Fruit fly (Drosophila melanogaster) whole organism, prepupa: ENCODE results near the gene eIF3e.

Experiments used
- CG10631 ChIP-seq: fragments of 200-800 bp; sonication (Bioruptor generic); optimal IDR thresholded peaks from 2 replicates; lab custom pipeline; 2016; ENCODE audit warnings: missing biosample characterization, missing genetic modification characterization
- CG11762 ChIP-seq: fragments of 200-800 bp; sonication (Bioruptor generic); optimal IDR thresholded peaks from 3 replicates; lab custom pipeline; 2016; ENCODE audit warnings: missing biosample characterization, missing genetic modification characterization; ENCODE audit not compliant: insufficient read depth
- CG11902 ChIP-seq: fragments of 200-800 bp; sonication (Bioruptor generic); optimal IDR thresholded peaks from 3 replicates; lab custom pipeline; 2016; ENCODE audit warnings: missing biosample characterization, missing genetic modification characterization
- CG15336 ChIP-seq: fragments of 200-800 bp; sonication (Bioruptor generic); IDR thresholded peaks from 2 replicates; pipeline ENCODE4 v1.3.6; 2022; ENCODE audit warnings: missing biosample characterization, missing genetic modification characterization
- CG1621 ChIP-seq: fragments of 200-800 bp; sonication (Bioruptor generic); optimal IDR thresholded peaks from 3 replicates; lab custom pipeline; 2018; ENCODE audit warnings: missing biosample characterization, mild to moderate bottlenecking, missing genetic modification characterization
- CG16779 ChIP-seq: fragments of 200-800 bp; sonication (Bioruptor generic); optimal IDR thresholded peaks from 3 replicates; lab custom pipeline; 2017; ENCODE audit warnings: missing biosample characterization, mild to moderate bottlenecking, missing genetic modification characterization
- CG3032 ChIP-seq: fragments of 200-800 bp; optimal IDR thresholded peaks from 2 replicates; lab custom pipeline; 2019; ENCODE audit warnings: missing biosample characterization, mild to moderate bottlenecking, missing genetic modification characterization, moderate library complexity
- CG31627 ChIP-seq: fragments of 200-800 bp; sonication (Bioruptor generic); optimal IDR thresholded peaks from 3 replicates; lab custom pipeline; 2016; ENCODE audit warnings: missing biosample characterization, missing genetic modification characterization
- CG3919 ChIP-seq: fragments of 200-800 bp; sonication (Bioruptor generic); optimal IDR thresholded peaks from 3 replicates; lab custom pipeline; 2016; ENCODE audit warnings: missing biosample characterization, missing genetic modification characterization
- CG4318 ChIP-seq: fragments of 200-800 bp; sonication (Bioruptor generic); optimal IDR thresholded peaks from 3 replicates; lab custom pipeline; 2017; ENCODE audit warnings: missing biosample characterization, mild to moderate bottlenecking, missing genetic modification characterization
- CG6163 ChIP-seq: fragments of 200-800 bp; sonication (Bioruptor generic); IDR thresholded peaks from 3 replicates; pipeline ENCODE4 v1.3.6; 2022; ENCODE audit warnings: missing biosample characterization, missing genetic modification characterization
- CG6808 ChIP-seq: fragments of 200-800 bp; sonication (Bioruptor generic); optimal IDR thresholded peaks from 3 replicates; lab custom pipeline; 2017; ENCODE audit warnings: missing biosample characterization, missing genetic modification characterization, mild to moderate bottlenecking, moderate library complexity, missing genetic modification reagents
- CG6854 ChIP-seq: fragments of 200-800 bp; sonication (Bioruptor generic); optimal IDR thresholded peaks from 2 replicates; lab custom pipeline; 2017; ENCODE audit warnings: missing biosample characterization, mild to moderate bottlenecking, missing genetic modification characterization
- CG7368 ChIP-seq: fragments of 200-800 bp; sonication (Bioruptor generic); optimal IDR thresholded peaks from 3 replicates; lab custom pipeline; 2016; ENCODE audit warnings: missing biosample characterization, missing genetic modification characterization
- CG8119 ChIP-seq: fragments of 200-800 bp; sonication (Bioruptor generic); IDR thresholded peaks from 3 replicates; pipeline ENCODE4 v1.3.6; 2022; ENCODE audit warnings: missing biosample characterization, missing genetic modification characterization
- CG8319 ChIP-seq: fragments of 200-800 bp; sonication (Bioruptor generic); optimal IDR thresholded peaks from 3 replicates; lab custom pipeline; 2016; ENCODE audit warnings: missing biosample characterization, missing genetic modification characterization
- CG8632 ChIP-seq: fragments of 200-800 bp; sonication (Bioruptor generic); optimal IDR thresholded peaks from 3 replicates; lab custom pipeline; 2016; ENCODE audit warnings: missing biosample characterization, missing genetic modification characterization
- CG9139 ChIP-seq: fragments of 200-800 bp; sonication (Bioruptor generic); optimal IDR thresholded peaks from 3 replicates; lab custom pipeline; 2017; ENCODE audit warnings: missing biosample characterization, mild to moderate bottlenecking, missing genetic modification characterization
- Eip75B ChIP-seq: fragments of 200-800 bp; sonication (Bioruptor generic); optimal IDR thresholded peaks from 3 replicates; lab custom pipeline; 2016; ENCODE audit warnings: missing biosample characterization, missing genetic modification characterization
- Eip78C ChIP-seq: fragments of 200-800 bp; sonication (Bioruptor generic); peaks from one replicate; lab custom pipeline; 2016; ENCODE audit warnings: missing biosample characterization, missing genetic modification characterization
- Eip93F ChIP-seq: fragments of 200-800 bp; sonication (Bioruptor generic); optimal IDR thresholded peaks from 2 replicates; lab custom pipeline; 2016; ENCODE audit warnings: missing biosample characterization, mild to moderate bottlenecking, missing genetic modification characterization
- Ets96B ChIP-seq: fragments of 200-800 bp; optimal IDR thresholded peaks from 2 replicates; lab custom pipeline; 2019; ENCODE audit warnings: missing biosample characterization, mild to moderate bottlenecking, missing genetic modification characterization, moderate library complexity
- Gug ChIP-seq: fragments of 200-800 bp; sonication (Bioruptor generic); IDR thresholded peaks from 2 replicates; pipeline ENCODE4 v1.3.6; 2022; ENCODE audit warnings: missing biosample characterization, missing genetic modification characterization
- Hr38 ChIP-seq: sonication (Bioruptor generic); optimal IDR thresholded peaks from 2 replicates; lab custom pipeline; 2016; ENCODE audit warnings: missing biosample characterization, missing genetic modification characterization
- Hr39 ChIP-seq: fragments of 200-800 bp; sonication (Bioruptor generic); optimal IDR thresholded peaks from 2 replicates; lab custom pipeline; 2016; ENCODE audit warnings: missing biosample characterization, missing genetic modification characterization
- Hr4 ChIP-seq: fragments of 200-800 bp; sonication (Bioruptor generic); optimal IDR thresholded peaks from 3 replicates; lab custom pipeline; 2016; ENCODE audit warnings: missing biosample characterization, missing genetic modification characterization
- Lpt ChIP-seq: fragments of 200-800 bp; sonication (Bioruptor generic); optimal IDR thresholded peaks from 3 replicates; lab custom pipeline; 2016; ENCODE audit warnings: missing biosample characterization, missing genetic modification characterization
- Met ChIP-seq: fragments of 200-800 bp; sonication (Bioruptor generic); optimal IDR thresholded peaks from 3 replicates; lab custom pipeline; 2016; ENCODE audit warnings: missing biosample characterization, missing genetic modification characterization
- OdsH ChIP-seq: fragments of 200-800 bp; sonication (Bioruptor generic); optimal IDR thresholded peaks from 3 replicates; lab custom pipeline; 2016; ENCODE audit warnings: missing biosample characterization, missing genetic modification characterization
- Smox ChIP-seq: fragments of 200-800 bp; sonication (Bioruptor generic); optimal IDR thresholded peaks from 3 replicates; lab custom pipeline; 2016; ENCODE audit warnings: missing biosample characterization, missing genetic modification characterization
- Sox14 ChIP-seq: fragments of 200-800 bp; sonication (Bioruptor generic); optimal IDR thresholded peaks from 3 replicates; lab custom pipeline; 2016; ENCODE audit warnings: missing biosample characterization, missing genetic modification characterization
- Sox15 ChIP-seq: fragments of 200-800 bp; sonication (Bioruptor generic); optimal IDR thresholded peaks from 3 replicates; lab custom pipeline; 2016; ENCODE audit warnings: missing biosample characterization, missing genetic modification characterization
- achi ChIP-seq: fragments of 200-800 bp; sonication (Bioruptor generic); optimal IDR thresholded peaks from 3 replicates; lab custom pipeline; 2016; ENCODE audit warnings: missing biosample characterization, missing genetic modification characterization
- acj6 ChIP-seq: fragments of 200-800 bp; sonication (Bioruptor generic); optimal IDR thresholded peaks from 3 replicates; lab custom pipeline; 2016; ENCODE audit warnings: missing biosample characterization, missing genetic modification characterization
- cyc ChIP-seq: fragments of 200-800 bp; sonication (Bioruptor generic); optimal IDR thresholded peaks from 3 replicates; lab custom pipeline; 2016; ENCODE audit warnings: missing biosample characterization, missing genetic modification characterization
- dsx ChIP-seq: fragments of 200-800 bp; optimal IDR thresholded peaks from 3 replicates; lab custom pipeline; 2019; ENCODE audit warnings: missing biosample characterization, mild to moderate bottlenecking, missing genetic modification characterization, moderate library complexity; ENCODE audit not compliant: poor library complexity, severe bottlenecking
- eg ChIP-seq: fragments of 200-800 bp; sonication (Bioruptor generic); IDR thresholded peaks from 3 replicates; pipeline ENCODE4 v1.3.6; 2022; ENCODE audit warnings: missing biosample characterization, missing genetic modification characterization
- fd59A ChIP-seq: fragments of 200-800 bp; sonication (Bioruptor generic); optimal IDR thresholded peaks from 2 replicates; lab custom pipeline; 2017; ENCODE audit warnings: missing biosample characterization, mild to moderate bottlenecking, missing genetic modification characterization, missing genetic modification reagents
- fkh ChIP-seq: fragments of 200-800 bp; sonication (Bioruptor generic); optimal IDR thresholded peaks from 3 replicates; lab custom pipeline; 2017; ENCODE audit warnings: missing biosample characterization, mild to moderate bottlenecking, missing genetic modification characterization, moderate library complexity
- lz ChIP-seq: fragments of 200-800 bp; sonication (Bioruptor generic); optimal IDR thresholded peaks from 3 replicates; lab custom pipeline; 2016; ENCODE audit warnings: missing biosample characterization, missing genetic modification characterization
- net ChIP-seq: fragments of 200-800 bp; sonication (Bioruptor generic); optimal IDR thresholded peaks from 3 replicates; lab custom pipeline; 2016; ENCODE audit warnings: missing biosample characterization, missing genetic modification characterization
- salr ChIP-seq, 2 experiments: fragments of 200-800 bp; sonication (Bioruptor generic); optimal IDR thresholded peaks; 3 replicates each; lab custom pipeline; 2016 to 2018; ENCODE audit warnings: missing biosample characterization in 2 of 2, missing genetic modification characterization in 2 of 2, mild to moderate bottlenecking in 1 of 2
- spab ChIP-seq: fragments of 200-800 bp; sonication (Bioruptor generic); optimal IDR thresholded peaks from 2 replicates; lab custom pipeline; 2017; ENCODE audit warnings: missing biosample characterization, mild to moderate bottlenecking, missing genetic modification characterization, missing genetic modification reagents
- ss ChIP-seq, 2 experiments: fragments of 200-800 bp; sonication (Bioruptor generic); optimal IDR thresholded peaks; 2 replicates in 1 of 2; 3 replicates in 1 of 2; lab custom pipeline; 2017 to 2018; ENCODE audit warnings: mild to moderate bottlenecking in 2 of 2, missing biosample characterization in 2 of 2, missing genetic modification characterization in 2 of 2, moderate library complexity in 1 of 2
- svp ChIP-seq: fragments of 200-800 bp; sonication (Bioruptor generic); peaks from one replicate; lab custom pipeline; 2016; ENCODE audit warnings: missing biosample characterization, missing genetic modification characterization
- topi ChIP-seq: fragments of 200-800 bp; sonication (Bioruptor generic); optimal IDR thresholded peaks from 3 replicates; lab custom pipeline; 2016; ENCODE audit warnings: missing biosample characterization, missing genetic modification characterization
- vri ChIP-seq: fragments of 200-800 bp; sonication (Bioruptor generic); optimal IDR thresholded peaks from 3 replicates; lab custom pipeline; 2016; ENCODE audit warnings: missing biosample characterization, mild to moderate bottlenecking, missing genetic modification characterization

eIF3e gene

DNA sequence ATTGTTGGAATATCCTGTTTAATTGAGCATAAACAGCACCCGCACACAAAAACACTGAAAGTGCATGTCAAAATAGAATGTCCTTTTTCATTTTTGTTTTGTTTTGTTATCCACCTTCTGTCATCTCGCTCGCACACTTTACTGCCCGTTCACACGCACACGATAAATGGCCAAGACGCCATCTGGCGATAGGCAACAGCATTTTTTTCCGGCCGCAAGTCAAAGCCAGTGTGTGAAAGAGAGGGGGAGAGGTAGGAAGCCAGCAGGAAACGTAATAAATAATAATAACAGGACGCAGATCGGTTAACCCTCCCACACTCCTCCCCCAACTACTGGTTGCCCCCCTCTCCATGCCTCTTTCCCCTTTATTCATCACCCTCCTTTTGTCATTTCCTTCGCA is 16.9 kb downstream of the eIF3e start (continued):
- TF ChIP-seq Ets96B (no peak), CG7368 (GFP tag; lab: Kevin White, UChicago) (peak; percentile 16), CG4318 (no peak), Met (GFP tag; lab: Kevin White, UChicago) (peak; percentile 32), CG9139 (GFP tag; lab: Kevin White, UChicago) (peak; percentile 48), svp (GFP tag; lab: Kevin White, UChicago) (no peak), Hr39 (no peak), Eip75B (GFP tag; lab: Kevin White, UChicago) (no peak), CG8632 (GFP tag; lab: Kevin White, UChicago) (no peak), net (no peak), CG16779 (tag; lab: Kevin White, UChicago) (no peak), salr (GFP tag; optimal IDR thresholded peaks at IDR 0.05; lab: Kevin White, UChicago) (peak in 1 of 2 experiments; percentile 46), CG31627 (GFP tag; lab: Kevin White, UChicago) (no peak), Lpt (GFP tag; lab: Kevin White, UChicago) (no peak), fd59A (GFP tag; lab: Kevin White, UChicago) (no peak), Smox (no peak), acj6 (GFP tag; lab: Kevin White, UChicago) (no peak), CG3919 (GFP tag; lab: Kevin White, UChicago) (peak; percentile 54), OdsH (GFP tag; lab: Kevin White, UChicago) (no peak), CG10631 (GFP tag; lab: Kevin White, UChicago) (no peak), Hr38 (GFP tag; lab: Kevin White, UChicago) (no peak), CG6854 (GFP tag; lab: Kevin White, UChicago) (peak; percentile 23), CG1621 (peak; percentile 58), Gug (GFP tag; lab: Robert Waterston, UW) (no peak), CG15336 (GFP tag; lab: Robert Waterston, UW) (0 out of 2 replicates have a peak, but pooled peaks have one; percentile 7), CG11762 (GFP tag; lab: Kevin White, UChicago) (no peak)
- TF ChIP-seq, all 60 proteins: peak for 18

DNA sequence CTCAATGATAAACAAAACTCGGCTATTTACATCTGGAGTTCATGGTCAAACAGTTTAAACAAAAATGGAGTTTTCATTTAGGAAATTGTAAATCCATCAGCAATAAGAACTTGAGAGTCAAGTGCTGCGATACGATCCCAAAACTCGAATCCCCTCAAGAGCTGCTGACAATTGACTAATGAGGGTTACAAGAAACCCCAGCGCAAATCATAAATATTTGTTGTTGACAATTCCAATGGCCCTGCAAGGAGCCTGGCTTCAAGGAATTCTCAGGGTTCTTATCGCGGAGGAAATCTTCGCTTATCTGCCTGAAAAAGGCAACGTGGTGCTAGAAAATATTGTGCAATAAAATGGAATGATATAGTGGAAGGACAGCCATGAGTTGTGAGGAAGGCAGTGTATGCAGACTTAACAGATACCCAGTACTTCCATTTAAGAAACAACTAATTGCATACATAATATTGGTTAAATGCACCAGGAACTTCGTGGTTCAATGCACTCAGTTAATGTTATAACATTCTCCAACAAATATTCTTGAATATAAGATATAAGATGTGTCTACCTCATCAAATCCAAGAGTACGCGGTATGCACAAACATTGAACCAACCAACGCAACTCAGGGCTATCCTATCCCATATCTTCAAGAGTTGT is 18.6 kb downstream of the eIF3e start:
- peak; percentile 11 for TF ChIP-seq acj6 (GFP tag; lab: Kevin White, UChicago)
- TF ChIP-seq CG6163: no peak
- TF ChIP-seq svp (GFP tag; lab: Kevin White, UChicago): no peak
- TF ChIP-seq Hr38 (GFP tag; lab: Kevin White, UChicago): no peak
- TF ChIP-seq salr (GFP tag; optimal IDR thresholded peaks at IDR 0.05; lab: Kevin White, UChicago): no peak
- peak; percentile 23 for TF ChIP-seq Ets96B
- peak; percentile 18 for TF ChIP-seq CG10631 (GFP tag; lab: Kevin White, UChicago)
- TF ChIP-seq topi (GFP tag; lab: Kevin White, UChicago): no peak
- TF ChIP-seq vri (GFP tag; lab: Kevin White, UChicago): no peak
- no peak for TF ChIP-seq CG8632 (GFP tag; lab: Kevin White, UChicago)
- no peak for TF ChIP-seq cyc (GFP tag; lab: Kevin White, UChicago)
- peak; percentile 68 for TF ChIP-seq Eip78C
- no peak for TF ChIP-seq CG8119 (GFP tag; lab: Robert Waterston, UW)
- no peak for TF ChIP-seq CG11762 (GFP tag; lab: Kevin White, UChicago)
- TF ChIP-seq net: no peak
- no peak for TF ChIP-seq CG4318
- no peak for TF ChIP-seq Hr4 (GFP tag; lab: Kevin White, UChicago)
- TF ChIP-seq achi: no peak
- TF ChIP-seq CG3032 (tag; lab: Kevin White, UChicago): no peak
- TF ChIP-seq Sox15 (GFP tag; lab: Kevin White, UChicago): no peak
- no peak for TF ChIP-seq CG11902 (GFP tag; lab: Kevin White, UChicago)
- TF ChIP-seq lz (GFP tag; lab: Kevin White, UChicago): no peak
- TF ChIP-seq Sox14 (GFP tag; lab: Kevin White, UChicago): no peak
- TF ChIP-seq Eip93F (GFP tag; lab: Kevin White, UChicago): no peak
- no peak for TF ChIP-seq CG1621
- TF ChIP-seq CG16779 (tag; lab: Kevin White, UChicago): no peak
- TF ChIP-seq CG6808 (GFP tag; lab: Kevin White, UChicago): no peak
- TF ChIP-seq ss (GFP tag; optimal IDR thresholded peaks at IDR 0.05; lab: Kevin White, UChicago): no peak
- peak; percentile 52 for TF ChIP-seq fkh (GFP tag; lab: Kevin White, UChicago)
- no peak for TF ChIP-seq Eip75B (GFP tag; lab: Kevin White, UChicago)
- TF ChIP-seq CG6854 (GFP tag; lab: Kevin White, UChicago): no peak
- TF ChIP-seq CG9139 (GFP tag; lab: Kevin White, UChicago): no peak
- no peak for TF ChIP-seq Met (GFP tag; lab: Kevin White, UChicago)
- TF ChIP-seq spab (GFP tag; lab: Kevin White, UChicago): no peak
- peak; percentile 4 for TF ChIP-seq CG3919 (GFP tag; lab: Kevin White, UChicago)
- TF ChIP-seq CG8319 (GFP tag; lab: Kevin White, UChicago): no peak
- no peak for TF ChIP-seq CG7368 (GFP tag; lab: Kevin White, UChicago)
- TF ChIP-seq dsx (GFP tag; lab: Kevin White, UChicago): no peak
- TF ChIP-seq eg: 0 out of 3 replicates have a peak, but pooled peaks have one; percentile 38
